Worm (Caenorhabditis elegans): Measurements from ENCODE around the gene T24F1.7.
A peak's percentile ranks its signal among the peaks of the same experiment; 100 is the strongest.

The T24F1.7 gene

ce11 chrII:11314165-11314564 is 1.8 kb downstream of the T24F1.7 start, which contains the start of gene T24F1.4:
TSS of gene T24F1.4 (minus strand) at chrII:11314265.
- no peak for TF ChIP-seq hlh-30 (tag; optimal IDR thresholded peaks at IDR 0.05; ENCODE audit: insufficient read depth)
- no peak for TF ChIP-seq fax-1 (tag; optimal IDR thresholded peaks at IDR 0.05)
- no peak for TF ChIP-seq ceh-6 (GFP tag; optimal IDR thresholded peaks at IDR 0.05)
- no peak for TF ChIP-seq ceh-45 (GFP tag; IDR thresholded peaks at IDR 0.05)
- TF ChIP-seq unc-42 (tag; optimal IDR thresholded peaks at IDR 0.05), result no peak
- no peak for TF ChIP-seq T23F11.4 (GFP tag; optimal IDR thresholded peaks at IDR 0.05)
- TF ChIP-seq ceh-30 (tag; optimal IDR thresholded peaks at IDR 0.05), result no peak
- TF ChIP-seq fkh-10 (GFP tag; optimal IDR thresholded peaks at IDR 0.05), result no peak
- no peak for TF ChIP-seq tbx-2 (tag; optimal IDR thresholded peaks at IDR 0.05)

ce11 chrII:11316663-11317062 is 4.3 kb downstream of the T24F1.7 start:
- peak; percentile 63 for TF ChIP-seq unc-42 (tag; optimal IDR thresholded peaks at IDR 0.05)
- TF ChIP-seq lin-11 (tag; optimal IDR thresholded peaks at IDR 0.05), result no peak

- TF ChIP-seq elt-4 (tag; optimal IDR thresholded peaks at IDR 0.05), result no peak
- TF ChIP-seq ceh-9 (tag; optimal IDR thresholded peaks at IDR 0.05), result no peak
- TF ChIP-seq ets-4 (tag; optimal IDR thresholded peaks at IDR 0.05), result no peak
- no peak for TF ChIP-seq hlh-8 (tag; optimal IDR thresholded peaks at IDR 0.05)
- no peak for TF ChIP-seq ahr-1 (tag; optimal IDR thresholded peaks at IDR 0.05)
- no peak for TF ChIP-seq lin-11 (tag; optimal IDR thresholded peaks at IDR 0.05)
- no peak for TF ChIP-seq ama-1 (optimal IDR thresholded peaks at IDR 0.05)
- TF ChIP-seq pros-1 (tag; optimal IDR thresholded peaks at IDR 0.05), result no peak
- no peak for TF ChIP-seq elt-2 (tag; optimal IDR thresholded peaks at IDR 0.05)
- no peak for TF ChIP-seq ceh-45 (GFP tag; IDR thresholded peaks at IDR 0.05)
- no peak for TF ChIP-seq dmd-4 (tag; optimal IDR thresholded peaks at IDR 0.05; ENCODE audit: borderline replicate concordance)
- TF ChIP-seq ttx-3 (tag; optimal IDR thresholded peaks at IDR 0.05), result no peak
- no peak for TF ChIP-seq pqm-1 (tag; optimal IDR thresholded peaks at IDR 0.05)
- TF ChIP-seq mec-3 (tag; optimal IDR thresholded peaks at IDR 0.05; ENCODE audit: borderline replicate concordance), result no peak
- no peak for TF ChIP-seq hlh-15 (tag; optimal IDR thresholded peaks at IDR 0.05)
Observed at ce11 chrII:11319591-11319990, 7.3 kb downstream of the T24F1.7 start, which contains the start of gene nlp-51. TSS of gene nlp-51 (minus strand) at chrII:11319691.

- TF ChIP-seq ceh-30 (tag; optimal IDR thresholded peaks at IDR 0.05) (no peak), pat-9 (tag; optimal IDR thresholded peaks at IDR 0.05) (no peak), lin-11 (tag; optimal IDR thresholded peaks at IDR 0.05) (no peak), nhr-232 (tag; optimal IDR thresholded peaks at IDR 0.05) (no peak), rnt-1 (tag; optimal IDR thresholded peaks at IDR 0.05) (no peak), ceh-31 (tag; optimal IDR thresholded peaks at IDR 0.05) (peak; percentile 33), tbx-2 (tag; optimal IDR thresholded peaks at IDR 0.05) (no peak), ceh-6 (GFP tag; optimal IDR thresholded peaks at IDR 0.05) (no peak), pha-4 (tag; optimal IDR thresholded peaks at IDR 0.05) (no peak), dmd-4 (tag; optimal IDR thresholded peaks at IDR 0.05; ENCODE audit: borderline replicate concordance) (no peak), F13H6.1 (tag; optimal IDR thresholded peaks at IDR 0.05) (no peak), elt-4 (tag; optimal IDR thresholded peaks at IDR 0.05) (peak; percentile 28), hlh-13 (GFP tag; optimal IDR thresholded peaks at IDR 0.05) (no peak), hlh-6 (tag; optimal IDR thresholded peaks at IDR 0.05) (no peak), Y22D7AL.16 (tag; optimal IDR thresholded peaks at IDR 0.05) (no peak), pax-1 (tag; optimal IDR thresholded peaks at IDR 0.05) (no peak), ceh-2 (tag; optimal IDR thresholded peaks at IDR 0.05) (no peak), hlh-30 (tag; optimal IDR thresholded peaks at IDR 0.05; ENCODE audit: insufficient read depth) (no peak), sox-4 (tag; optimal IDR thresholded peaks at IDR 0.05) (no peak), ceh-18 (tag; optimal IDR thresholded peaks at IDR 0.05) (no peak), ttx-3 (tag; optimal IDR thresholded peaks at IDR 0.05) (no peak), ref-2 (tag; optimal IDR thresholded peaks at IDR 0.05) (no peak), unc-42 (tag; optimal IDR thresholded peaks at IDR 0.05) (peak; percentile 37), fkh-10 (GFP tag; optimal IDR thresholded peaks at IDR 0.05) (no peak)
Observed at ce11 chrII:11329021-11329479, 16.7 kb downstream of the T24F1.7 start, which contains the start of gene tag-180. TSS of gene tag-180 (minus strand) at chrII:11329429.
